Fruit fly (Drosophila melanogaster) whole organism, prepupa: ENCODE results near the gene CG43403.

Experiments used
- Blimp-1 ChIP-seq: fragments of 200-800 bp; sonication (Bioruptor generic); optimal IDR thresholded peaks from 3 replicates; lab custom pipeline; 2017; ENCODE audit warnings: missing biosample characterization, missing genetic modification characterization, mild to moderate bottlenecking, moderate library complexity, missing genetic modification reagents
- CG10631 ChIP-seq: fragments of 200-800 bp; sonication (Bioruptor generic); optimal IDR thresholded peaks from 2 replicates; lab custom pipeline; 2016; ENCODE audit warnings: missing biosample characterization, missing genetic modification characterization
- CG10669 ChIP-seq: fragments of 200-800 bp; sonication (Bioruptor generic); optimal IDR thresholded peaks from 3 replicates; lab custom pipeline; 2018; ENCODE audit warnings: missing biosample characterization, mild to moderate bottlenecking, missing genetic modification characterization, moderate library complexity
- CG11294 ChIP-seq: fragments of 200-800 bp; sonication (Bioruptor generic); IDR thresholded peaks from 2 replicates; pipeline ENCODE4 v1.3.6; 2022; ENCODE audit warnings: missing biosample characterization, missing genetic modification characterization
- CG11762 ChIP-seq: fragments of 200-800 bp; sonication (Bioruptor generic); optimal IDR thresholded peaks from 3 replicates; lab custom pipeline; 2016; ENCODE audit warnings: missing biosample characterization, missing genetic modification characterization; ENCODE audit not compliant: insufficient read depth
- CG11902 ChIP-seq: fragments of 200-800 bp; sonication (Bioruptor generic); optimal IDR thresholded peaks from 3 replicates; lab custom pipeline; 2016; ENCODE audit warnings: missing biosample characterization, missing genetic modification characterization
- CG15336 ChIP-seq: fragments of 200-800 bp; sonication (Bioruptor generic); IDR thresholded peaks from 2 replicates; pipeline ENCODE4 v1.3.6; 2022; ENCODE audit warnings: missing biosample characterization, missing genetic modification characterization
- CG1621 ChIP-seq: fragments of 200-800 bp; sonication (Bioruptor generic); optimal IDR thresholded peaks from 3 replicates; lab custom pipeline; 2018; ENCODE audit warnings: missing biosample characterization, mild to moderate bottlenecking, missing genetic modification characterization
- CG16779 ChIP-seq: fragments of 200-800 bp; sonication (Bioruptor generic); optimal IDR thresholded peaks from 3 replicates; lab custom pipeline; 2017; ENCODE audit warnings: missing biosample characterization, mild to moderate bottlenecking, missing genetic modification characterization
- CG3032 ChIP-seq: fragments of 200-800 bp; optimal IDR thresholded peaks from 2 replicates; lab custom pipeline; 2019; ENCODE audit warnings: missing biosample characterization, mild to moderate bottlenecking, missing genetic modification characterization, moderate library complexity
- CG31627 ChIP-seq: fragments of 200-800 bp; sonication (Bioruptor generic); optimal IDR thresholded peaks from 3 replicates; lab custom pipeline; 2016; ENCODE audit warnings: missing biosample characterization, missing genetic modification characterization
- CG32006 ChIP-seq: fragments of 200-800 bp; sonication (Bioruptor generic); optimal IDR thresholded peaks from 3 replicates; lab custom pipeline; 2017; ENCODE audit warnings: missing biosample characterization, mild to moderate bottlenecking, missing genetic modification characterization
- CG34406 ChIP-seq: fragments of 200-800 bp; sonication (Bioruptor generic); optimal IDR thresholded peaks from 3 replicates; lab custom pipeline; 2016; ENCODE audit warnings: missing biosample characterization, missing genetic modification characterization
- CG3919 ChIP-seq: fragments of 200-800 bp; sonication (Bioruptor generic); optimal IDR thresholded peaks from 3 replicates; lab custom pipeline; 2016; ENCODE audit warnings: missing biosample characterization, missing genetic modification characterization
- CG4318 ChIP-seq: fragments of 200-800 bp; sonication (Bioruptor generic); optimal IDR thresholded peaks from 3 replicates; lab custom pipeline; 2017; ENCODE audit warnings: missing biosample characterization, mild to moderate bottlenecking, missing genetic modification characterization
- CG6163 ChIP-seq: fragments of 200-800 bp; sonication (Bioruptor generic); IDR thresholded peaks from 3 replicates; pipeline ENCODE4 v1.3.6; 2022; ENCODE audit warnings: missing biosample characterization, missing genetic modification characterization
- CG6276 ChIP-seq: fragments of 200-800 bp; sonication (Bioruptor generic); optimal IDR thresholded peaks from 2 replicates; lab custom pipeline; 2017; ENCODE audit warnings: missing biosample characterization, mild to moderate bottlenecking, missing genetic modification characterization
- CG6792 ChIP-seq: fragments of 200-800 bp; sonication (Bioruptor generic); optimal IDR thresholded peaks from 3 replicates; lab custom pipeline; 2016; ENCODE audit warnings: missing biosample characterization, missing genetic modification characterization
- CG6808 ChIP-seq: fragments of 200-800 bp; sonication (Bioruptor generic); optimal IDR thresholded peaks from 3 replicates; lab custom pipeline; 2017; ENCODE audit warnings: missing biosample characterization, missing genetic modification characterization, mild to moderate bottlenecking, moderate library complexity, missing genetic modification reagents
- CG6854 ChIP-seq: fragments of 200-800 bp; sonication (Bioruptor generic); optimal IDR thresholded peaks from 2 replicates; lab custom pipeline; 2017; ENCODE audit warnings: missing biosample characterization, mild to moderate bottlenecking, missing genetic modification characterization
- CG7368 ChIP-seq: fragments of 200-800 bp; sonication (Bioruptor generic); optimal IDR thresholded peaks from 3 replicates; lab custom pipeline; 2016; ENCODE audit warnings: missing biosample characterization, missing genetic modification characterization
- CG8119 ChIP-seq: fragments of 200-800 bp; sonication (Bioruptor generic); IDR thresholded peaks from 3 replicates; pipeline ENCODE4 v1.3.6; 2022; ENCODE audit warnings: missing biosample characterization, missing genetic modification characterization
- CG8319 ChIP-seq: fragments of 200-800 bp; sonication (Bioruptor generic); optimal IDR thresholded peaks from 3 replicates; lab custom pipeline; 2016; ENCODE audit warnings: missing biosample characterization, missing genetic modification characterization
- CG8632 ChIP-seq: fragments of 200-800 bp; sonication (Bioruptor generic); optimal IDR thresholded peaks from 3 replicates; lab custom pipeline; 2016; ENCODE audit warnings: missing biosample characterization, missing genetic modification characterization
- CG9139 ChIP-seq: fragments of 200-800 bp; sonication (Bioruptor generic); optimal IDR thresholded peaks from 3 replicates; lab custom pipeline; 2017; ENCODE audit warnings: missing biosample characterization, mild to moderate bottlenecking, missing genetic modification characterization
- Eip75B ChIP-seq: fragments of 200-800 bp; sonication (Bioruptor generic); optimal IDR thresholded peaks from 3 replicates; lab custom pipeline; 2016; ENCODE audit warnings: missing biosample characterization, missing genetic modification characterization
- Eip78C ChIP-seq: fragments of 200-800 bp; sonication (Bioruptor generic); peaks from one replicate; lab custom pipeline; 2016; ENCODE audit warnings: missing biosample characterization, missing genetic modification characterization
- Eip93F ChIP-seq: fragments of 200-800 bp; sonication (Bioruptor generic); optimal IDR thresholded peaks from 2 replicates; lab custom pipeline; 2016; ENCODE audit warnings: missing biosample characterization, mild to moderate bottlenecking, missing genetic modification characterization
- Ets21C ChIP-seq: fragments of 200-800 bp; sonication (Bioruptor generic); optimal IDR thresholded peaks from 3 replicates; lab custom pipeline; 2016; ENCODE audit warnings: missing biosample characterization, missing genetic modification characterization
- Gug ChIP-seq: fragments of 200-800 bp; sonication (Bioruptor generic); IDR thresholded peaks from 2 replicates; pipeline ENCODE4 v1.3.6; 2022; ENCODE audit warnings: missing biosample characterization, missing genetic modification characterization
- Hr38 ChIP-seq: sonication (Bioruptor generic); optimal IDR thresholded peaks from 2 replicates; lab custom pipeline; 2016; ENCODE audit warnings: missing biosample characterization, missing genetic modification characterization
- Hr39 ChIP-seq: fragments of 200-800 bp; sonication (Bioruptor generic); optimal IDR thresholded peaks from 2 replicates; lab custom pipeline; 2016; ENCODE audit warnings: missing biosample characterization, missing genetic modification characterization
- Hr4 ChIP-seq: fragments of 200-800 bp; sonication (Bioruptor generic); optimal IDR thresholded peaks from 3 replicates; lab custom pipeline; 2016; ENCODE audit warnings: missing biosample characterization, missing genetic modification characterization
- Lpt ChIP-seq: fragments of 200-800 bp; sonication (Bioruptor generic); optimal IDR thresholded peaks from 3 replicates; lab custom pipeline; 2016; ENCODE audit warnings: missing biosample characterization, missing genetic modification characterization
- OdsH ChIP-seq: fragments of 200-800 bp; sonication (Bioruptor generic); optimal IDR thresholded peaks from 3 replicates; lab custom pipeline; 2016; ENCODE audit warnings: missing biosample characterization, missing genetic modification characterization
- Smox ChIP-seq: fragments of 200-800 bp; sonication (Bioruptor generic); optimal IDR thresholded peaks from 3 replicates; lab custom pipeline; 2016; ENCODE audit warnings: missing biosample characterization, missing genetic modification characterization
- Sox102F ChIP-seq: fragments of 200-800 bp; sonication (Bioruptor generic); optimal IDR thresholded peaks from 2 replicates; lab custom pipeline; 2016; ENCODE audit warnings: missing biosample characterization, mild to moderate bottlenecking, missing genetic modification characterization
- Sox14 ChIP-seq: fragments of 200-800 bp; sonication (Bioruptor generic); optimal IDR thresholded peaks from 3 replicates; lab custom pipeline; 2016; ENCODE audit warnings: missing biosample characterization, missing genetic modification characterization
- Sox15 ChIP-seq: fragments of 200-800 bp; sonication (Bioruptor generic); optimal IDR thresholded peaks from 3 replicates; lab custom pipeline; 2016; ENCODE audit warnings: missing biosample characterization, missing genetic modification characterization
- achi ChIP-seq: fragments of 200-800 bp; sonication (Bioruptor generic); optimal IDR thresholded peaks from 3 replicates; lab custom pipeline; 2016; ENCODE audit warnings: missing biosample characterization, missing genetic modification characterization
- acj6 ChIP-seq: fragments of 200-800 bp; sonication (Bioruptor generic); optimal IDR thresholded peaks from 3 replicates; lab custom pipeline; 2016; ENCODE audit warnings: missing biosample characterization, missing genetic modification characterization
- cyc ChIP-seq: fragments of 200-800 bp; sonication (Bioruptor generic); optimal IDR thresholded peaks from 3 replicates; lab custom pipeline; 2016; ENCODE audit warnings: missing biosample characterization, missing genetic modification characterization
- dac ChIP-seq: fragments of 200-800 bp; sonication (Bioruptor generic); optimal IDR thresholded peaks from 2 replicates; lab custom pipeline; 2017; ENCODE audit warnings: missing biosample characterization, mild to moderate bottlenecking, missing genetic modification characterization
- dsx ChIP-seq: fragments of 200-800 bp; optimal IDR thresholded peaks from 3 replicates; lab custom pipeline; 2019; ENCODE audit warnings: missing biosample characterization, mild to moderate bottlenecking, missing genetic modification characterization, moderate library complexity; ENCODE audit not compliant: poor library complexity, severe bottlenecking
- fd59A ChIP-seq: fragments of 200-800 bp; sonication (Bioruptor generic); optimal IDR thresholded peaks from 2 replicates; lab custom pipeline; 2017; ENCODE audit warnings: missing biosample characterization, mild to moderate bottlenecking, missing genetic modification characterization, missing genetic modification reagents
- fkh ChIP-seq: fragments of 200-800 bp; sonication (Bioruptor generic); optimal IDR thresholded peaks from 3 replicates; lab custom pipeline; 2017; ENCODE audit warnings: missing biosample characterization, mild to moderate bottlenecking, missing genetic modification characterization, moderate library complexity
- net ChIP-seq: fragments of 200-800 bp; sonication (Bioruptor generic); optimal IDR thresholded peaks from 3 replicates; lab custom pipeline; 2016; ENCODE audit warnings: missing biosample characterization, missing genetic modification characterization
- pdm3 ChIP-seq: fragments of 200-800 bp; sonication (Bioruptor generic); optimal IDR thresholded peaks from 3 replicates; lab custom pipeline; 2016; ENCODE audit warnings: missing biosample characterization, missing genetic modification characterization
- salr ChIP-seq, 2 experiments: fragments of 200-800 bp; sonication (Bioruptor generic); optimal IDR thresholded peaks; 3 replicates each; lab custom pipeline; 2016 to 2018; ENCODE audit warnings: missing biosample characterization in 2 of 2, missing genetic modification characterization in 2 of 2, mild to moderate bottlenecking in 1 of 2
- ss ChIP-seq, 2 experiments: fragments of 200-800 bp; sonication (Bioruptor generic); optimal IDR thresholded peaks; 2 replicates in 1 of 2; 3 replicates in 1 of 2; lab custom pipeline; 2017 to 2018; ENCODE audit warnings: mild to moderate bottlenecking in 2 of 2, missing biosample characterization in 2 of 2, missing genetic modification characterization in 2 of 2, moderate library complexity in 1 of 2
- svp ChIP-seq: fragments of 200-800 bp; sonication (Bioruptor generic); peaks from one replicate; lab custom pipeline; 2016; ENCODE audit warnings: missing biosample characterization, missing genetic modification characterization
- topi ChIP-seq: fragments of 200-800 bp; sonication (Bioruptor generic); optimal IDR thresholded peaks from 3 replicates; lab custom pipeline; 2016; ENCODE audit warnings: missing biosample characterization, missing genetic modification characterization
- vri ChIP-seq: fragments of 200-800 bp; sonication (Bioruptor generic); optimal IDR thresholded peaks from 3 replicates; lab custom pipeline; 2016; ENCODE audit warnings: missing biosample characterization, mild to moderate bottlenecking, missing genetic modification characterization

Gene CG43403

dm6 chr2L:2606725-2607124, 13.3 kb upstream of the CG43403 start:
- TF ChIP-seq Sox102F (GFP tag; lab: Kevin White, UChicago) (peak; percentile 9), CG8119 (GFP tag; lab: Robert Waterston, UW) (no peak), Smox (GFP tag; lab: Kevin White, UChicago) (peak; percentile 5), CG6792 (GFP tag; lab: Kevin White, UChicago) (no peak), Eip75B (GFP tag; lab: Kevin White, UChicago) (no peak), Lpt (GFP tag; lab: Kevin White, UChicago) (no peak), Gug (no peak), Eip78C (peak; percentile 64), CG10631 (no peak), CG6808 (GFP tag; lab: Kevin White, UChicago) (no peak), Hr38 (GFP tag; lab: Kevin White, UChicago) (no peak), salr (GFP tag; optimal IDR thresholded peaks at IDR 0.05; lab: Kevin White, UChicago) (no peak), CG7368 (GFP tag; lab: Kevin White, UChicago) (no peak), CG34406 (GFP tag; lab: Kevin White, UChicago) (no peak), CG4318 (GFP tag; lab: Kevin White, UChicago) (no peak), CG16779 (tag; lab: Kevin White, UChicago) (no peak), svp (peak; percentile 72), CG8632 (GFP tag; lab: Kevin White, UChicago) (no peak), CG6163 (GFP tag; lab: Robert Waterston, UW) (no peak), CG6276 (GFP tag; lab: Kevin White, UChicago) (no peak), CG3032 (tag; lab: Kevin White, UChicago) (no peak), CG11762 (no peak), cyc (peak; percentile 15), topi (GFP tag; lab: Kevin White, UChicago) (no peak), dac (no peak), dsx (GFP tag; lab: Kevin White, UChicago) (no peak), CG1621 (no peak), Sox14 (GFP tag; lab: Kevin White, UChicago) (no peak), ss (GFP tag; optimal IDR thresholded peaks at IDR 0.05; lab: Kevin White, UChicago) (no peak), net (no peak), Hr4 (GFP tag; lab: Kevin White, UChicago) (no peak), Hr39 (GFP tag; lab: Kevin White, UChicago) (peak; percentile 34), achi (GFP tag; lab: Kevin White, UChicago) (no peak), CG15336 (GFP tag; lab: Robert Waterston, UW) (no peak), CG31627 (GFP tag; lab: Kevin White, UChicago) (peak; percentile 18), acj6 (GFP tag; lab: Kevin White, UChicago) (peak; percentile 12), OdsH (peak; percentile 13), CG11294 (GFP tag; lab: Robert Waterston, UW) (no peak), Eip93F (GFP tag; lab: Kevin White, UChicago) (no peak), fd59A (GFP tag; lab: Kevin White, UChicago) (no peak), CG6854 (no peak), CG9139 (no peak), Sox15 (no peak), Blimp-1 (no peak), fkh (GFP tag; lab: Kevin White, UChicago) (no peak), pdm3 (GFP tag; lab: Kevin White, UChicago) (peak; percentile 36), vri (GFP tag; lab: Kevin White, UChicago) (no peak), CG11902 (GFP tag; lab: Kevin White, UChicago) (no peak), CG3919 (GFP tag; lab: Kevin White, UChicago) (peak; percentile 4), Ets21C (GFP tag; lab: Kevin White, UChicago) (peak; percentile 3), CG10669 (GFP tag; lab: Kevin White, UChicago) (peak; percentile 25), CG32006 (GFP tag; lab: Kevin White, UChicago) (no peak), CG8319 (GFP tag; lab: Kevin White, UChicago) (no peak)
